Fruit fly (Drosophila melanogaster): ENCODE results near the gene GNBP1.

DNA sequence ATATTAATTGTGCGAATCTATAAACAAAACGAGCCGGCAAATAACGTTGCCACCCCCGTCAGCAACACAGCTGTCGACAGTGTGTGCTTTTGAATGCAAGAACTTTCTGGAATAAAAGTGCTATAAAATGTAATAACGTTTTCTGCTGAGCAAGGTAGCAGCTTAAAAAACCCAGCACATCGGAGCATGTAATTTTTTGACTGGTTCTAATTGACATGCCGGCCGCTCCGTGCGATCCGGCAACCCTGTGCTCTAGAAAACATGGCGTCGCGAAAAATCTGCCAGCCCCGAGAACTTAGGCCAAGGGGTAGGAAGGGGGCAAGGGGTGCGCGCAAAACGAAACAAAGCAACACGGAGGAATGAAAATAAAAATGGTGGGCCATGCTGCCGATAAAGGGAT, 3.4 kb upstream of the GNBP1 start:
- TF ChIP-seq CG14711 (tag; optimal IDR thresholded peaks at IDR 0.05) (peak; percentile 6), Crg-1 (GFP tag; optimal IDR thresholded peaks at IDR 0.05) (no peak), cic (GFP tag; optimal IDR thresholded peaks at IDR 0.05) (no peak)

Data from whole organism, adult.